Worm (Caenorhabditis elegans) whole organism, L1 larva: ENCODE results near the gene inx-8.

ENCODE experiments used
- alr-1 ChIP-seq: fragments of 200-800 bp; sonication (Bioruptor generic); optimal IDR thresholded peaks from 2 replicates; lab custom pipeline; 2018; ENCODE audit warnings: borderline replicate concordance, mild to moderate bottlenecking, missing genetic modification characterization, missing compliant biosample characterization
- egl-27 ChIP-seq, 2 experiments: fragments of 150-350 bp in 1 of 2; sonication (generic microtip); optimal IDR thresholded peaks; 3 replicates each; lab custom pipeline; 2017 to 2018; ENCODE audit warnings: missing biosample characterization in 2 of 2, missing genetic modification characterization in 2 of 2, missing genetic modification reagents in 2 of 2
- lin-13 ChIP-seq: fragments of 150-350 bp; optimal IDR thresholded peaks from 2 replicates; lab custom pipeline; 2014; ENCODE audit warnings: missing biosample characterization, missing genetic modification reagents, missing genetic modification characterization
- lin-15B ChIP-seq: fragments of 150-350 bp; sonication (generic microtip); optimal IDR thresholded peaks from 3 replicates; lab custom pipeline; 2014; ENCODE audit warnings: missing biosample characterization, missing genetic modification characterization
- mdl-1 ChIP-seq, 2 experiments: fragments of 150-350 bp; optimal IDR thresholded peaks; 2 replicates each; lab custom pipeline; 2014 to 2017; ENCODE audit warnings: missing biosample characterization in 2 of 2, missing genetic modification characterization in 2 of 2, inconsistent platforms in 1 of 2
- mep-1 ChIP-seq: fragments of 150-350 bp; optimal IDR thresholded peaks from 2 replicates; lab custom pipeline; 2014; ENCODE audit warnings: missing biosample characterization, missing genetic modification characterization
- nhr-11 ChIP-seq: fragments of 150-350 bp; optimal IDR thresholded peaks from 2 replicates; lab custom pipeline; 2014; ENCODE audit warnings: missing biosample characterization, missing genetic modification characterization
- nhr-28 ChIP-seq: fragments of 150-350 bp; optimal IDR thresholded peaks from 2 replicates; lab custom pipeline; 2014; ENCODE audit warnings: missing biosample characterization, missing genetic modification characterization
- rnt-1 ChIP-seq: sonication (generic microtip); optimal IDR thresholded peaks from 2 replicates; lab custom pipeline; 2016; ENCODE audit warnings: mild to moderate bottlenecking, missing genetic modification characterization, moderate library complexity, missing compliant biosample characterization
- sox-4 ChIP-seq: sonication (generic microtip); optimal IDR thresholded peaks from 2 replicates; lab custom pipeline; 2016; ENCODE audit warnings: missing genetic modification characterization, missing compliant biosample characterization
- unc-86 ChIP-seq: sonication (generic microtip); optimal IDR thresholded peaks from 2 replicates; lab custom pipeline; 2016; ENCODE audit warnings: missing genetic modification characterization, missing compliant biosample characterization

ce11 chrIV:11701878-11702277 is 28.2 kb downstream of the inx-8 start:
- TF ChIP-seq sox-4, result no peak
- no peak for TF ChIP-seq mep-1
- TF ChIP-seq egl-27 (tag; optimal IDR thresholded peaks at IDR 0.05; lab: Kevin White, UChicago), result no peak
- no peak for TF ChIP-seq alr-1 (tag; lab: Kevin White, UChicago)
- no peak for TF ChIP-seq nhr-28
- TF ChIP-seq rnt-1 (tag; lab: Kevin White, UChicago), result no peak
- no peak for TF ChIP-seq lin-15B (tag; lab: Kevin White, UChicago)
- no peak for TF ChIP-seq unc-86
- TF ChIP-seq lin-13 (GFP tag; lab: Kevin White, UChicago), result no peak
- no peak for TF ChIP-seq mdl-1 (tag; optimal IDR thresholded peaks at IDR 0.05; lab: Kevin White, UChicago)
- no peak for TF ChIP-seq nhr-11
